Worm (Caenorhabditis elegans): Measurements from ENCODE around the gene F36G3.1.
A peak's percentile ranks its signal among the peaks of the same experiment; 100 is the strongest.

F36G3.1 gene

ce11 chrX:9763903-9764302 lies 25.1 kb downstream of the F36G3.1 start:
- TF ChIP-seq sem-2 (GFP tag; optimal IDR thresholded peaks at IDR 0.05) (no peak), tbx-8 (GFP tag; optimal IDR thresholded peaks at IDR 0.05) (no peak), unc-62 (GFP tag; optimal IDR thresholded peaks at IDR 0.05) (no peak), flh-1 (GFP tag; optimal IDR thresholded peaks at IDR 0.05) (no peak), mep-1 (tag; optimal IDR thresholded peaks at IDR 0.05) (no peak), nhr-237 (tag; optimal IDR thresholded peaks at IDR 0.05) (no peak), nhr-2 (tag; optimal IDR thresholded peaks at IDR 0.05) (no peak), ces-1 (GFP tag; optimal IDR thresholded peaks at IDR 0.05) (no peak)

- no peak for TF ChIP-seq M03D4.4 (tag; optimal IDR thresholded peaks at IDR 0.05)
- TF ChIP-seq nhr-28 (tag; optimal IDR thresholded peaks at IDR 0.05), result no peak
- TF ChIP-seq blmp-1 (tag; optimal IDR thresholded peaks at IDR 0.05), result no peak
- TF ChIP-seq ceh-83 (GFP tag; optimal IDR thresholded peaks at IDR 0.05), result no peak
- TF ChIP-seq unc-62 (GFP tag; optimal IDR thresholded peaks at IDR 0.05), result no peak
- no peak for TF ChIP-seq unc-39 (tag; optimal IDR thresholded peaks at IDR 0.05)
Measured at ce11 chrX:9761266-9761665, 27.7 kb downstream of the F36G3.1 start, which contains the start of gene T09B9.3. TSS of gene T09B9.3 (minus strand) at chrX:9761366.

- TF ChIP-seq unc-39 (tag; optimal IDR thresholded peaks at IDR 0.05) (no peak), nhr-76 (tag; optimal IDR thresholded peaks at IDR 0.05) (no peak), zip-8 (tag; optimal IDR thresholded peaks at IDR 0.05) (no peak), mab-5 (tag; optimal IDR thresholded peaks at IDR 0.05) (no peak), ceh-43 (GFP tag; optimal IDR thresholded peaks at IDR 0.05) (no peak), lin-13 (tag; optimal IDR thresholded peaks at IDR 0.05) (no peak), tbx-8 (GFP tag; optimal IDR thresholded peaks at IDR 0.05) (no peak), ceh-39 (tag; optimal IDR thresholded peaks at IDR 0.05) (no peak), unc-62 (GFP tag; optimal IDR thresholded peaks at IDR 0.05) (no peak), mep-1 (tag; optimal IDR thresholded peaks at IDR 0.05) (no peak), ztf-11 (tag; optimal IDR thresholded peaks at IDR 0.05) (no peak), nhr-28 (tag; optimal IDR thresholded peaks at IDR 0.05) (no peak), blmp-1 (tag; optimal IDR thresholded peaks at IDR 0.05) (no peak)
Measured at ce11 chrX:9756971-9757370, 32.0 kb downstream of the F36G3.1 start, which contains the start of gene T09B9.1. TSS of gene T09B9.1 (plus strand) at chrX:9757271.

- TF ChIP-seq unc-39 (tag; optimal IDR thresholded peaks at IDR 0.05) (no peak), snpc-4 (tag; optimal IDR thresholded peaks at IDR 0.05) (no peak), flh-1 (GFP tag; optimal IDR thresholded peaks at IDR 0.05) (no peak), elt-1 (tag; optimal IDR thresholded peaks at IDR 0.05; ENCODE audit: borderline replicate concordance, insufficient read depth) (no peak), ham-2 (GFP tag; optimal IDR thresholded peaks at IDR 0.05) (no peak), drap-1 (GFP tag; optimal IDR thresholded peaks at IDR 0.05) (no peak), zip-8 (tag; optimal IDR thresholded peaks at IDR 0.05) (no peak), mep-1 (tag; optimal IDR thresholded peaks at IDR 0.05) (no peak), blmp-1 (tag; optimal IDR thresholded peaks at IDR 0.05) (no peak), nhr-12 (tag; optimal IDR thresholded peaks at IDR 0.05) (no peak), nhr-76 (tag; optimal IDR thresholded peaks at IDR 0.05) (no peak), ztf-11 (tag; optimal IDR thresholded peaks at IDR 0.05) (no peak), lin-13 (tag; optimal IDR thresholded peaks at IDR 0.05) (no peak), sptf-1 (tag; optimal IDR thresholded peaks at IDR 0.05) (no peak), ceh-83 (GFP tag; optimal IDR thresholded peaks at IDR 0.05) (no peak)
Measured at ce11 chrX:9754537-9754936, 34.5 kb downstream of the F36G3.1 start.

- peak; percentile 95 for TF ChIP-seq cnd-1 (tag; optimal IDR thresholded peaks at IDR 0.05)
- peak; percentile 61 for TF ChIP-seq pha-4 (tag; optimal IDR thresholded peaks at IDR 0.05)
- TF ChIP-seq flh-1 (GFP tag; optimal IDR thresholded peaks at IDR 0.05), result peak; percentile 94
- TF ChIP-seq ceh-43 (GFP tag; optimal IDR thresholded peaks at IDR 0.05), result peak; percentile 95
- peak; percentile 40 for TF ChIP-seq lin-13 (tag; optimal IDR thresholded peaks at IDR 0.05)
- TF ChIP-seq nhr-237 (tag; optimal IDR thresholded peaks at IDR 0.05), result peak; percentile 77
- peak; percentile 96 for TF ChIP-seq tbx-8 (GFP tag; optimal IDR thresholded peaks at IDR 0.05)
- TF ChIP-seq ceh-83 (GFP tag; optimal IDR thresholded peaks at IDR 0.05), result peak; percentile 99
- peak; percentile 84 for TF ChIP-seq nhr-28 (tag; optimal IDR thresholded peaks at IDR 0.05)
- peak; percentile 95 for TF ChIP-seq sem-2 (GFP tag; optimal IDR thresholded peaks at IDR 0.05)
- peak; percentile 43 for TF ChIP-seq hlh-1 (tag; optimal IDR thresholded peaks at IDR 0.05)
- peak; percentile 69 for TF ChIP-seq blmp-1 (tag; optimal IDR thresholded peaks at IDR 0.05)
- peak; percentile 94 for TF ChIP-seq bed-3 (GFP tag; optimal IDR thresholded peaks at IDR 0.05)
- peak; percentile 96 for TF ChIP-seq ham-2 (GFP tag; optimal IDR thresholded peaks at IDR 0.05)
- peak; percentile 96 for TF ChIP-seq M03D4.4 (tag; optimal IDR thresholded peaks at IDR 0.05)
- peak; percentile 92 for TF ChIP-seq lin-32 (GFP tag; optimal IDR thresholded peaks at IDR 0.05)
- peak; percentile 31 for TF ChIP-seq nhr-12 (tag; optimal IDR thresholded peaks at IDR 0.05)
- peak; percentile 56 for TF ChIP-seq ztf-11 (tag; optimal IDR thresholded peaks at IDR 0.05)
- TF ChIP-seq drap-1 (GFP tag; optimal IDR thresholded peaks at IDR 0.05), result peak; percentile 97
- TF ChIP-seq unc-62 (GFP tag; optimal IDR thresholded peaks at IDR 0.05), result peak; percentile 63
- peak; percentile 98 for TF ChIP-seq mls-2 (tag; optimal IDR thresholded peaks at IDR 0.05)
- peak; percentile 93 for TF ChIP-seq mep-1 (tag; optimal IDR thresholded peaks at IDR 0.05)
- TF ChIP-seq sptf-1 (tag; optimal IDR thresholded peaks at IDR 0.05), result peak; percentile 98
- TF ChIP-seq unc-120 (tag; optimal IDR thresholded peaks at IDR 0.05; ENCODE audit: poor library complexity, severe bottlenecking), result peak; percentile 95
- peak; percentile 54 for TF ChIP-seq elt-3 (tag; optimal IDR thresholded peaks at IDR 0.05)
Measured at ce11 chrX:9743513-9743914, 45.5 kb downstream of the F36G3.1 start.
